Worm (Caenorhabditis elegans): Measurements from ENCODE around the gene clec-263.

clec-263 gene

ce11 chrV:20579534-20579933 is 5.1 kb downstream of the clec-263 start, which contains the start of gene F26F2.8:
TSS of gene F26F2.8 (plus strand) at chrV:20579546.
- no peak for TF ChIP-seq elt-4 (tag; optimal IDR thresholded peaks at IDR 0.05)
- TF ChIP-seq T23F11.4 (GFP tag; optimal IDR thresholded peaks at IDR 0.05), result no peak
- no peak for TF ChIP-seq unc-86 (tag; optimal IDR thresholded peaks at IDR 0.05)
- TF ChIP-seq unc-55 (GFP tag; optimal IDR thresholded peaks at IDR 0.05), result no peak
- no peak for TF ChIP-seq che-1 (tag; optimal IDR thresholded peaks at IDR 0.05)
- no peak for TF ChIP-seq hlh-15 (tag; optimal IDR thresholded peaks at IDR 0.05)
- no peak for TF ChIP-seq K02D7.2 (tag; optimal IDR thresholded peaks at IDR 0.05)
- TF ChIP-seq C08G9.2 (tag; optimal IDR thresholded peaks at IDR 0.05), result no peak
- no peak for TF ChIP-seq lim-6 (tag; optimal IDR thresholded peaks at IDR 0.05)
- TF ChIP-seq ceh-14 (tag; optimal IDR thresholded peaks at IDR 0.05), result no peak
- no peak for TF ChIP-seq mec-3 (tag; optimal IDR thresholded peaks at IDR 0.05; ENCODE audit: borderline replicate concordance)

ce11 chrV:20580511-20581040 is 6.2 kb downstream of the clec-263 start, which contains the start of gene F26F2.7:
TSS of gene F26F2.7 (plus strand) at chrV:20580990.
- TF ChIP-seq sdc-2 (tag; optimal IDR thresholded peaks at IDR 0.05) (no peak), ceh-48 (tag; optimal IDR thresholded peaks at IDR 0.05) (peak; percentile 34), tbx-2 (tag; optimal IDR thresholded peaks at IDR 0.05) (no peak), hlh-13 (GFP tag; optimal IDR thresholded peaks at IDR 0.05) (no peak), zip-5 (tag; optimal IDR thresholded peaks at IDR 0.05) (no peak), hlh-30 (tag; optimal IDR thresholded peaks at IDR 0.05; ENCODE audit: insufficient read depth) (peak; percentile 76), ref-2 (tag; optimal IDR thresholded peaks at IDR 0.05) (no peak), madf-2 (tag; optimal IDR thresholded peaks at IDR 0.05) (no peak), tbx-7 (tag; optimal IDR thresholded peaks at IDR 0.05) (no peak), ceh-19 (GFP tag; optimal IDR thresholded peaks at IDR 0.05) (no peak), syd-9 (tag; optimal IDR thresholded peaks at IDR 0.05) (no peak), pag-3 (tag; optimal IDR thresholded peaks at IDR 0.05; ENCODE audit: borderline replicate concordance) (no peak), nfya-1 (tag; optimal IDR thresholded peaks at IDR 0.05) (peak; percentile 36), lim-6 (tag; optimal IDR thresholded peaks at IDR 0.05) (no peak), T23F11.4 (GFP tag; optimal IDR thresholded peaks at IDR 0.05) (no peak), Y22D7AL.16 (tag; optimal IDR thresholded peaks at IDR 0.05) (no peak), hlh-8 (tag; optimal IDR thresholded peaks at IDR 0.05) (no peak), ceh-18 (tag; optimal IDR thresholded peaks at IDR 0.05) (no peak), pat-9 (tag; optimal IDR thresholded peaks at IDR 0.05) (no peak), npax-4 (tag; optimal IDR thresholded peaks at IDR 0.05) (no peak), sox-4 (tag; optimal IDR thresholded peaks at IDR 0.05) (no peak), ceh-6 (GFP tag; optimal IDR thresholded peaks at IDR 0.05) (no peak), ceh-30 (tag; optimal IDR thresholded peaks at IDR 0.05) (peak; percentile 34), fax-1 (tag; optimal IDR thresholded peaks at IDR 0.05) (no peak), ceh-22 (tag; optimal IDR thresholded peaks at IDR 0.05) (no peak), ceh-14 (tag; optimal IDR thresholded peaks at IDR 0.05) (peak; percentile 60), ceh-2 (tag; optimal IDR thresholded peaks at IDR 0.05) (no peak), pax-1 (tag; optimal IDR thresholded peaks at IDR 0.05) (no peak), ceh-45 (GFP tag; IDR thresholded peaks at IDR 0.05) (no peak), ets-4 (tag; optimal IDR thresholded peaks at IDR 0.05) (no peak), unc-3 (GFP tag; conservative IDR thresholded peaks at IDR 0.05) (no peak), unc-3 (tag; optimal IDR thresholded peaks at IDR 0.05) (peak; percentile 41), ttx-3 (tag; optimal IDR thresholded peaks at IDR 0.05) (peak; percentile 38), rnt-1 (tag; optimal IDR thresholded peaks at IDR 0.05) (no peak), unc-42 (tag; optimal IDR thresholded peaks at IDR 0.05) (peak; percentile 52), F13H6.1 (tag; optimal IDR thresholded peaks at IDR 0.05) (no peak), sox-2 (GFP tag; IDR thresholded peaks at IDR 0.05) (no peak), ceh-24 (tag; optimal IDR thresholded peaks at IDR 0.05) (no peak), unc-86 (tag; optimal IDR thresholded peaks at IDR 0.05) (peak; percentile 51), nhr-232 (tag; optimal IDR thresholded peaks at IDR 0.05) (no peak), mec-3 (tag; optimal IDR thresholded peaks at IDR 0.05; ENCODE audit: borderline replicate concordance) (no peak), pqm-1 (tag; optimal IDR thresholded peaks at IDR 0.05) (no peak), lin-11 (tag; optimal IDR thresholded peaks at IDR 0.05) (peak; percentile 31), che-1 (tag; optimal IDR thresholded peaks at IDR 0.05) (no peak), ztf-16 (tag; optimal IDR thresholded peaks at IDR 0.05) (no peak), ama-1 (optimal IDR thresholded peaks at IDR 0.05) (no peak)

Data from whole organism, late embryonic.